Worm (Caenorhabditis elegans) whole organism, mixed stage, embryonic: Measurements from ENCODE around the gene srh-173.

Experiments used
- M03D4.4 ChIP-seq: sonication (generic microtip); optimal IDR thresholded peaks from 2 replicates; lab custom pipeline; 2017; ENCODE audit warnings: mild to moderate bottlenecking, missing genetic modification characterization, missing compliant biosample characterization
- bed-3 ChIP-seq: fragments of 200-800 bp; sonication (Bioruptor generic); optimal IDR thresholded peaks from 3 replicates; lab custom pipeline; 2018; ENCODE audit warnings: mild to moderate bottlenecking, missing genetic modification characterization, moderate library complexity, missing compliant biosample characterization
- blmp-1 ChIP-seq: fragments of 150-350 bp; optimal IDR thresholded peaks from 2 replicates; lab custom pipeline; 2014; ENCODE audit warnings: missing biosample characterization, missing genetic modification characterization
- ceh-39 ChIP-seq: fragments of 150-350 bp; optimal IDR thresholded peaks from 2 replicates; lab custom pipeline; 2014; ENCODE audit warnings: missing biosample characterization, missing genetic modification characterization
- ceh-43 ChIP-seq: fragments of 200-800 bp; sonication (Bioruptor generic); optimal IDR thresholded peaks from 2 replicates; lab custom pipeline; 2018; ENCODE audit warnings: mild to moderate bottlenecking, missing genetic modification characterization, moderate library complexity, missing compliant biosample characterization
- ceh-83 ChIP-seq: fragments of 200-800 bp; sonication (Bioruptor generic); optimal IDR thresholded peaks from 2 replicates; lab custom pipeline; 2018; ENCODE audit warnings: mild to moderate bottlenecking, missing genetic modification characterization, missing compliant biosample characterization
- ces-1 ChIP-seq: fragments of 150-350 bp; optimal IDR thresholded peaks from 2 replicates; lab custom pipeline; 2014; ENCODE audit warnings: missing biosample characterization, missing genetic modification reagents, missing genetic modification characterization
- cnd-1 ChIP-seq: fragments of 200-800 bp; sonication (Bioruptor generic); optimal IDR thresholded peaks from 2 replicates; lab custom pipeline; 2018; ENCODE audit warnings: mild to moderate bottlenecking, missing genetic modification characterization, missing compliant biosample characterization
- elt-1 ChIP-seq: sonication (generic microtip); optimal IDR thresholded peaks from 2 replicates; lab custom pipeline; 2017; ENCODE audit warnings: missing genetic modification characterization, mild to moderate bottlenecking, missing compliant biosample characterization, antibody characterized with exemption, moderate library complexity, borderline replicate concordance; ENCODE audit not compliant: insufficient read depth
- elt-3 ChIP-seq: fragments of 150-350 bp; optimal IDR thresholded peaks from 2 replicates; lab custom pipeline; 2014; ENCODE audit warnings: missing biosample characterization, missing genetic modification characterization
- flh-1 ChIP-seq: fragments of 200-800 bp; sonication (Bioruptor generic); optimal IDR thresholded peaks from 2 replicates; lab custom pipeline; 2018; ENCODE audit warnings: mild to moderate bottlenecking, missing genetic modification characterization, moderate library complexity, missing compliant biosample characterization
- ham-2 ChIP-seq: fragments of 200-800 bp; sonication (Bioruptor generic); optimal IDR thresholded peaks from 2 replicates; lab custom pipeline; 2018; ENCODE audit warnings: mild to moderate bottlenecking, missing genetic modification characterization, missing compliant biosample characterization
- hlh-1 ChIP-seq: fragments of 150-350 bp; optimal IDR thresholded peaks from 2 replicates; lab custom pipeline; 2014; ENCODE audit warnings: missing biosample characterization, missing genetic modification reagents, missing genetic modification characterization
- lin-13 ChIP-seq: fragments of 150-350 bp; optimal IDR thresholded peaks from 2 replicates; lab custom pipeline; 2014; ENCODE audit warnings: missing biosample characterization, missing genetic modification characterization
- lsy-2 ChIP-seq: fragments of 150-350 bp; optimal IDR thresholded peaks from 2 replicates; lab custom pipeline; 2014; ENCODE audit warnings: missing biosample characterization, missing genetic modification characterization
- mab-5 ChIP-seq: fragments of 150-350 bp; optimal IDR thresholded peaks from 2 replicates; lab custom pipeline; 2014; ENCODE audit warnings: missing biosample characterization, missing genetic modification characterization
- mep-1 ChIP-seq: fragments of 150-350 bp; optimal IDR thresholded peaks from 2 replicates; lab custom pipeline; 2017; ENCODE audit warnings: missing biosample characterization, missing genetic modification reagents, missing genetic modification characterization, inconsistent platforms
- mls-2 ChIP-seq: sonication (generic microtip); optimal IDR thresholded peaks from 2 replicates; lab custom pipeline; 2016; ENCODE audit warnings: mild to moderate bottlenecking, missing genetic modification characterization, moderate library complexity, missing compliant biosample characterization
- nhr-12 ChIP-seq: fragments of 150-350 bp; optimal IDR thresholded peaks from 2 replicates; lab custom pipeline; 2014; ENCODE audit warnings: missing biosample characterization, missing genetic modification characterization
- nhr-2 ChIP-seq: fragments of 150-350 bp; optimal IDR thresholded peaks from 2 replicates; lab custom pipeline; 2014; ENCODE audit warnings: missing biosample characterization, missing genetic modification characterization
- nhr-237 ChIP-seq: fragments of 150-350 bp; optimal IDR thresholded peaks from 2 replicates; lab custom pipeline; 2014; ENCODE audit warnings: missing biosample characterization, missing genetic modification characterization
- nhr-28 ChIP-seq: fragments of 150-350 bp; optimal IDR thresholded peaks from 2 replicates; lab custom pipeline; 2014; ENCODE audit warnings: missing biosample characterization, missing genetic modification characterization
- nhr-76 ChIP-seq: sonication (generic microtip); optimal IDR thresholded peaks from 2 replicates; lab custom pipeline; 2017; ENCODE audit warnings: missing biosample characterization, missing genetic modification characterization
- sem-2 ChIP-seq: fragments of 200-800 bp; sonication (Bioruptor generic); optimal IDR thresholded peaks from 2 replicates; lab custom pipeline; 2018; ENCODE audit warnings: mild to moderate bottlenecking, missing genetic modification characterization, missing compliant biosample characterization
- snpc-4 ChIP-seq: fragments of 150-350 bp; optimal IDR thresholded peaks from 2 replicates; lab custom pipeline; 2014; ENCODE audit warnings: missing biosample characterization, missing genetic modification characterization
- sptf-1 ChIP-seq: sonication (generic microtip); optimal IDR thresholded peaks from 2 replicates; lab custom pipeline; 2017; ENCODE audit warnings: mild to moderate bottlenecking, missing genetic modification characterization, moderate library complexity, missing compliant biosample characterization
- tbx-8 ChIP-seq: fragments of 200-800 bp; sonication (Bioruptor generic); optimal IDR thresholded peaks from 2 replicates; lab custom pipeline; 2018; ENCODE audit warnings: mild to moderate bottlenecking, missing genetic modification characterization, moderate library complexity, missing compliant biosample characterization
- unc-120 ChIP-seq: sonication (generic microtip); optimal IDR thresholded peaks from 2 replicates; lab custom pipeline; 2017; ENCODE audit warnings: missing genetic modification characterization, missing compliant biosample characterization; ENCODE audit not compliant: poor library complexity, severe bottlenecking
- unc-39 ChIP-seq: fragments of 150-350 bp; optimal IDR thresholded peaks from 2 replicates; lab custom pipeline; 2014; ENCODE audit warnings: missing biosample characterization, missing genetic modification characterization
- unc-62 ChIP-seq: fragments of 150-350 bp; optimal IDR thresholded peaks from 2 replicates; lab custom pipeline; 2014; ENCODE audit warnings: missing biosample characterization, missing genetic modification reagents, missing genetic modification characterization
- zip-8 ChIP-seq: fragments of 150-350 bp; optimal IDR thresholded peaks from 2 replicates; lab custom pipeline; 2014; ENCODE audit warnings: missing biosample characterization, missing genetic modification characterization
- ztf-11 ChIP-seq: fragments of 150-350 bp; optimal IDR thresholded peaks from 2 replicates; lab custom pipeline; 2014; ENCODE audit warnings: missing biosample characterization, missing genetic modification characterization

Gene srh-173

DNA sequence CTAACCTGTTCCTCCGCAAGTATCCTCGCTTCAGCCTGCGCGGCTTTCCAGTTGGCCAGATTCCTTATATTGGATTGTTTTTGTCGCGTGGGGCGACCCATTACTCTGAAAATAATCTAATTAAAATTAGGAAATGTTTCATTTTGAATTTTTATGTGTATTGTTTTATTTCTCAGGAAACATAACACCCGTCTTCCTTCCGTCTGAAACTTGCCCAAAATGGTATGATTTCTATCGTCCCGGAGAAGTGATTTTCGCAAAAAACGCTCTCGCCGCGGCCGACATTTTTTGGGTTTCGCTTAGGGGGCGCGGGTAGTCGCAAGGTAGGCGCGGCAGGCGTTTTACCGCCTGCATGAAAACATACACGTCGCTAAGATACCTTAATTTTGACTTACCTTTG lies 13.1 kb downstream of the srh-173 start, which contains the start of gene clec-260:
Gene clec-260 (minus strand): TSS at position 101 of the 400 bp plus-strand sequence.
- TF ChIP-seq tbx-8 (GFP tag; lab: Kevin White, UChicago) (no peak), unc-62 (GFP tag; lab: Kevin White, UChicago) (no peak), ham-2 (GFP tag; lab: Kevin White, UChicago) (no peak), mep-1 (tag; lab: Kevin White, UChicago) (no peak), lsy-2 (tag; lab: Kevin White, UChicago) (no peak), elt-3 (tag; lab: Kevin White, UChicago) (no peak), nhr-2 (no peak), flh-1 (no peak), M03D4.4 (tag; lab: Kevin White, UChicago) (no peak), zip-8 (tag; lab: Kevin White, UChicago) (no peak), blmp-1 (tag; lab: Kevin White, UChicago) (no peak)

DNA sequence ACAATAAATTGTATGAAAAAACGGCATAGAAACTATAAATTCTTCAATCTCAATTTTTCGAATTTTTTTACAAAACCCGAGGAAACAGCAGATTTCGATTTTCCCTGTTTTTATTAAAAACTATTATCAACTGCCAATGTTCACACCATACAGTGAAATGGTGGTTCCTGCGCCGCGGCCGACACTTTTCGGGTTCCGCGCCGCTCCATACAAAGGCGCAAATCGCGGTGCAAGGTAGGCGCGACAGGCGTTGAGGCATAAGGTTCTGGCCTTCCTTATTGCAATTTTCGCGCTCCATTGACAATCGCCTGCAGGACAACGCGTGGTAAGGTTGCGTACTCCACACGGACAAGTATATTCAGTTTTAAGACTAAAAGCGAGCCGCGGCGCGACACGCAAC lies 13.7 kb downstream of the srh-173 start:
- TF ChIP-seq nhr-2 (no peak), ceh-83 (GFP tag; lab: Kevin White, UChicago) (no peak), sptf-1 (tag; lab: Kevin White, UChicago) (no peak), ces-1 (GFP tag; lab: Kevin White, UChicago) (no peak), blmp-1 (tag; lab: Kevin White, UChicago) (no peak), lin-13 (tag; lab: Kevin White, UChicago) (no peak), ceh-43 (GFP tag; lab: Kevin White, UChicago) (no peak)

DNA sequence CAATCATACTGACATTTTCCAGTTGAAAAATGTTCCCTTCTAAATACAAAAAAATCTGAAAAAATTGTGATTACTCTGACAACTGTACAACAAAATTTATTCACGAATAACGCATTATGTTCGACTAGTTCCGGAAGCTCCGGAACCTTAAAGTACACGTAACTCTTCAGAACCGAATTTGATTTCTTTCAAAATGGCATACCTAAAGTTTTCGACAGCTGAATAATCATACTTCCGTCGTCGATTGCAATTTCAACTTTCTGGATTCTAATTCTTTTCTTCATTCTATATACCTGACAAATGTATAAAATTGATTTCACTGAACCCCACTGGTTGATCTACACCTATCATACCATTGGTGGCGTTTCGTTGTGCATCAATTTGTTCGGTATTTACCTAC lies 14.6 kb downstream of the srh-173 start, which contains the start of gene sri-67:
Gene sri-67 (plus strand): TSS at position 301 of the 400 bp plus-strand sequence.
- TF ChIP-seq tbx-8 (GFP tag; lab: Kevin White, UChicago) = no peak
- no peak for TF ChIP-seq ztf-11 (tag; lab: Kevin White, UChicago)
- no peak for TF ChIP-seq nhr-12 (tag; lab: Kevin White, UChicago)
- TF ChIP-seq ceh-83 (GFP tag; lab: Kevin White, UChicago) = no peak
- TF ChIP-seq elt-1 = no peak
- no peak for TF ChIP-seq cnd-1 (tag; lab: Kevin White, UChicago)
- TF ChIP-seq bed-3 = no peak
- TF ChIP-seq snpc-4 (tag; lab: Kevin White, UChicago) = no peak
- no peak for TF ChIP-seq elt-3 (tag; lab: Kevin White, UChicago)
- TF ChIP-seq, all 35 proteins: peak for 0

DNA sequence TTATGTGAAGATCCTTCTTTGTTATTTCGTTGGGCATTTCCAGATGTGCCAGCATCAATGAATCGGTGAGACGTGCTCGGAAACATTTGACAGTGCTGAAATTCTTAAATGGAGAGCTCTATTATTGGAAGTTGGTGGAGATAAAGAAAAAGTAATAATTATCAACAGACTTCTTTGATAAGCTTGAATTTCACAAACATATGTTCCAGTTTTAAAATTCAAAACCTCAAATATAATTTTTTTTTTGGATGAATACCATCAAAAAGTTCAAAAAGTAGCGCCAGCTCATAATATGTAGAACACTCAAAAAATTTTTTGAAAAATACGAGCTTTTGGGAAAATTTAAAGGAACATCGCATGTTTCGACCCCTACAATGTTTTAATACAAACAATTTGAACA lies 21.0 kb downstream of the srh-173 start, which contains the start of gene Y60A3A.25:
Gene Y60A3A.25 (minus strand): TSS at position 101 of the 400 bp plus-strand sequence.
- no peak for TF ChIP-seq nhr-12 (tag; lab: Kevin White, UChicago)
- no peak for TF ChIP-seq unc-120 (tag; lab: Kevin White, UChicago)
- TF ChIP-seq ceh-83 (GFP tag; lab: Kevin White, UChicago) = no peak
- no peak for TF ChIP-seq mab-5 (tag; lab: Kevin White, UChicago)
- no peak for TF ChIP-seq nhr-237 (tag; lab: Kevin White, UChicago)
- TF ChIP-seq cnd-1 (tag; lab: Kevin White, UChicago) = no peak

DNA sequence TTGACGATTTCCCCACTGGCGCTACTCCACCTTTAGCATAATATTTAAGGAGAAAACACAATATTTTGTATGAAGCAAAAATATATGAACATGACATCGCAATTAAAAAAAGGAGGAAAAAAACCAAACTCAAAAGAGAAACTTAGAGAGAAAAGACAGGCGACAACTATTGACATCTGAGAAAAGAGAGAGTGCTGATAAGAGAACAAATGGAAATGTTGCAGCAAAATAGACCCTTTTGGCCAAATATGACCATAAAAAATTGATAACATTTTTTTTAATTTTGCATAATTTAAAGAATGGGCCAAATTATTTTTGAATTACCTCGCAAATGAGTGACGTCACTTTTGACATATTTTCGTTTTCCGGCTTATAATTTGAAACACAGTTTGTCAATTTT lies 21.6 kb downstream of the srh-173 start:
- TF ChIP-seq blmp-1 (tag; lab: Kevin White, UChicago) (no peak), sptf-1 (tag; lab: Kevin White, UChicago) (no peak), M03D4.4 (tag; lab: Kevin White, UChicago) (no peak), nhr-12 (tag; lab: Kevin White, UChicago) (no peak), elt-3 (tag; lab: Kevin White, UChicago) (no peak), ceh-39 (no peak), unc-62 (GFP tag; lab: Kevin White, UChicago) (no peak), cnd-1 (tag; lab: Kevin White, UChicago) (no peak), mls-2 (no peak), nhr-28 (tag; lab: Kevin White, UChicago) (no peak), unc-39 (tag; lab: Kevin White, UChicago) (no peak), nhr-76 (tag; lab: Kevin White, UChicago) (no peak), zip-8 (tag; lab: Kevin White, UChicago) (no peak), hlh-1 (tag; lab: Kevin White, UChicago) (no peak), sem-2 (GFP tag; lab: Kevin White, UChicago) (no peak), lin-13 (tag; lab: Kevin White, UChicago) (no peak)
- TF ChIP-seq, all 35 proteins: peak for 0
